Worm (Caenorhabditis elegans) whole organism, young adult: ENCODE results near the gene spig-1.

Experiments used
- F23B12.7 ChIP-seq: sonication (generic microtip); optimal IDR thresholded peaks from 2 replicates; lab custom pipeline; 2017; ENCODE audit warnings: missing genetic modification characterization, mild to moderate bottlenecking, missing compliant biosample characterization, antibody characterized with exemption, moderate library complexity; ENCODE audit not compliant: insufficient read depth
- F37B4.10 ChIP-seq: fragments of 200-800 bp; sonication (Bioruptor generic); IDR thresholded peaks from 2 replicates; pipeline ENCODE4 v1.3.6; 2022; ENCODE audit warnings: missing genetic modification characterization, missing compliant biosample characterization
- ama-1 ChIP-seq, 3 experiments: fragments of 150-350 bp in 1 of 3; sonication (generic microtip) in 2 of 3; optimal IDR thresholded peaks; 2 replicates each; lab custom pipeline; 2014 to 2018; ENCODE audit warnings: missing biosample characterization in 2 of 3, missing genetic modification characterization in 2 of 3, missing genetic modification reagents in 2 of 3
- bed-1 ChIP-seq: fragments of 200-800 bp; sonication (Bioruptor generic); IDR thresholded peaks from 2 replicates; pipeline ENCODE4 v1.3.6; 2022; ENCODE audit warnings: missing genetic modification reagents, missing genetic modification characterization, missing compliant biosample characterization
- ceh-79 ChIP-seq: sonication (generic microtip); optimal IDR thresholded peaks from 2 replicates; lab custom pipeline; 2017; ENCODE audit warnings: mild to moderate bottlenecking, missing genetic modification characterization, missing compliant biosample characterization
- dpl-1 ChIP-seq: fragments of 150-350 bp; optimal IDR thresholded peaks from 2 replicates; lab custom pipeline; 2014; ENCODE audit warnings: missing biosample characterization, missing genetic modification reagents, missing genetic modification characterization
- hsf-1 ChIP-seq: fragments of 200-800 bp; sonication (Bioruptor generic); IDR thresholded peaks from 2 replicates; pipeline ENCODE4 v1.3.6; 2022; ENCODE audit warnings: missing genetic modification reagents, missing genetic modification characterization, missing compliant biosample characterization
- let-607 ChIP-seq, 2 experiments: fragments of 200-800 bp in 1 of 2; sonication (Bioruptor generic) in 1 of 2; sonication (generic microtip) in 1 of 2; optimal IDR thresholded peaks; 2 replicates each; lab custom pipeline; 2016 to 2018; ENCODE audit warnings: mild to moderate bottlenecking in 2 of 2, missing compliant biosample characterization in 2 of 2, missing genetic modification characterization in 2 of 2, moderate library complexity in 2 of 2, missing genotype in 1 of 2
- unc-62 ChIP-seq: fragments of 150-350 bp; optimal IDR thresholded peaks from 2 replicates; lab custom pipeline; 2014; ENCODE audit warnings: missing biosample characterization, missing genetic modification reagents, missing genetic modification characterization
- zfh-2 ChIP-seq: fragments of 200-800 bp; sonication (Bioruptor generic); conservative IDR thresholded peaks from 2 replicates; pipeline ENCODE4 v1.3.6; 2022; ENCODE audit warnings: missing genetic modification reagents, missing genetic modification characterization, missing compliant biosample characterization
- ztf-28 ChIP-seq: fragments of 200-800 bp; sonication (Bioruptor generic); IDR thresholded peaks from 2 replicates; pipeline ENCODE4 v1.3.6; 2022; ENCODE audit warnings: missing genetic modification reagents, missing genetic modification characterization, missing compliant biosample characterization

DNA sequence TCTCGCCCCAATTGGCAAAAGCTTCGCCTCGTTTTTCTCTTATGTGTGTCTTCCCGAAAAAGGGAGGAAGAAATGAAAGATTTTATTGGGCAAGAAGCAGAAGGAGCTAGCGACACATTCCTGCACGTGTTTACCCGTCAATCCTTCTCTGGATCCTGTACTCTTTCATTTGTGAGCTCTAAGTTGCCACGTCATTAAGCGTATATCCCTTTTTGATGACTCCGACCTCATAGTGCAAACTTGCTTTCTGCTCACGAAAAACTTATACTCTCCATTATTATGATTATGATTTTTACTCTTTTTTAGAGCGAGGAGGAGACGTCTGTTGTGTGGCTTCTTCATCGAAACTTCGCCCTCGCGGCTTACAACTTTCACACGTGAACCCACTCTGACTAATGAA, 20.8 kb downstream of the spig-1 start, which contains the start of gene F27B10.1:
- no peak for TF ChIP-seq hsf-1 (GFP tag; lab: Robert Waterston, UW)
- no peak for TF ChIP-seq F37B4.10 (GFP tag; lab: Robert Waterston, UW)
- no peak for TF ChIP-seq unc-62 (GFP tag; lab: Kevin White, UChicago)
- no peak for TF ChIP-seq ztf-28 (GFP tag; lab: Robert Waterston, UW)
- TF ChIP-seq ama-1 (optimal IDR thresholded peaks at IDR 0.05; lab: Kevin White, UChicago), result no peak
- TF ChIP-seq ama-1 (GFP tag; optimal IDR thresholded peaks at IDR 0.05; lab: Kevin White, UChicago), result no peak
- no peak for TF ChIP-seq dpl-1 (GFP tag; lab: Kevin White, UChicago)
- no peak for TF ChIP-seq F23B12.7 (tag; lab: Kevin White, UChicago)
- TF ChIP-seq ceh-79 (tag; lab: Kevin White, UChicago), result no peak
- no peak for TF ChIP-seq bed-1 (GFP tag; lab: Robert Waterston, UW)
- no peak for TF ChIP-seq zfh-2 (GFP tag; lab: Robert Waterston, UW)
- TF ChIP-seq let-607 (tag; optimal IDR thresholded peaks at IDR 0.05; lab: Kevin White, UChicago), result no peak
